Fruit fly (Drosophila melanogaster): ENCODE data around the gene CG13318.

Gene CG13318

dm6 chr3R:8808518-8808921 is 36.0 kb upstream of the CG13318 start (continued):
- TF ChIP-seq Nf-YB (GFP tag; optimal IDR thresholded peaks at IDR 0.05) (peak; percentile 72), H2.0 (GFP tag; IDR thresholded peaks at IDR 0.05) (peak; percentile 53), CG16815 (GFP tag; optimal IDR thresholded peaks at IDR 0.05) (peak; percentile 89), HLH54F (GFP tag; optimal IDR thresholded peaks at IDR 0.05) (peak; percentile 8), Max (GFP tag; optimal IDR thresholded peaks at IDR 0.05) (peak; percentile 66), br (optimal IDR thresholded peaks at IDR 0.05) (no peak), CG12219 (GFP tag; optimal IDR thresholded peaks at IDR 0.05) (peak; percentile 40), NfI (GFP tag; optimal IDR thresholded peaks at IDR 0.05) (peak; percentile 32), CG9876 (GFP tag; optimal IDR thresholded peaks at IDR 0.05) (peak; percentile 2), sna (GFP tag; IDR thresholded peaks at IDR 0.05; ENCODE audit: partially characterized antibody) (no peak), en (GFP tag; optimal IDR thresholded peaks at IDR 0.05) (peak; percentile 55), CG1647 (GFP tag; optimal IDR thresholded peaks at IDR 0.05) (no peak), crc (GFP tag; optimal IDR thresholded peaks at IDR 0.05) (peak; percentile 18), CG4820 (GFP tag; optimal IDR thresholded peaks at IDR 0.05) (peak; percentile 73), tx (GFP tag; optimal IDR thresholded peaks at IDR 0.05) (peak; percentile 9), onecut (GFP tag; IDR thresholded peaks at IDR 0.05) (peak; percentile 64), B-H2 (GFP tag; optimal IDR thresholded peaks at IDR 0.05) (no peak), Fer2 (tag; optimal IDR thresholded peaks at IDR 0.05) (no peak), CG8281 (tag; optimal IDR thresholded peaks at IDR 0.05) (peak; percentile 68), CG8944 (GFP tag; optimal IDR thresholded peaks at IDR 0.05) (peak; percentile 54), CG8290 (GFP tag; optimal IDR thresholded peaks at IDR 0.05) (peak; percentile 52), CG8290 (tag; optimal IDR thresholded peaks at IDR 0.05) (peak in 1 of 2 experiments; percentile 60), Camta (GFP tag; optimal IDR thresholded peaks at IDR 0.05) (peak; percentile 60), chif (GFP tag; optimal IDR thresholded peaks at IDR 0.05) (peak; percentile 58 to 79), zfh2 (GFP tag; optimal IDR thresholded peaks at IDR 0.05) (no peak), D19A (tag; optimal IDR thresholded peaks at IDR 0.05) (peak; percentile 98), Neu2 (GFP tag; optimal IDR thresholded peaks at IDR 0.05; ENCODE audit: borderline replicate concordance) (peak; percentile 25), Jarid2 (GFP tag; optimal IDR thresholded peaks at IDR 0.05) (no peak), CG10267 (tag; optimal IDR thresholded peaks at IDR 0.05) (peak; percentile 89), chn (GFP tag; optimal IDR thresholded peaks at IDR 0.05) (no peak), Dek (tag; optimal IDR thresholded peaks at IDR 0.05) (no peak), CG8089 (GFP tag; optimal IDR thresholded peaks at IDR 0.05) (peak; percentile 51), esg (GFP tag; conservative IDR thresholded peaks at IDR 0.05) (peak; percentile 48; the same call in 1 of the 2 replicates), Deaf1 (tag; optimal IDR thresholded peaks at IDR 0.05) (peak; percentile 11), CG4617 (GFP tag; optimal IDR thresholded peaks at IDR 0.05; ENCODE audit: borderline replicate concordance) (peak; percentile 17), CrebB (tag; optimal IDR thresholded peaks at IDR 0.05) (no peak), bowl (GFP tag; IDR thresholded peaks at IDR 0.05) (no peak), fd96Cb (tag; optimal IDR thresholded peaks at IDR 0.05) (peak; percentile 76), CG12236 (GFP tag; optimal IDR thresholded peaks at IDR 0.05) (peak; percentile 61), Lhr (GFP tag; optimal IDR thresholded peaks at IDR 0.05) (peak; percentile 44), dmrt11E (tag; optimal IDR thresholded peaks at IDR 0.05) (peak; percentile 97), ERR (GFP tag; optimal IDR thresholded peaks at IDR 0.05) (no peak), CG10565 (GFP tag; optimal IDR thresholded peaks at IDR 0.05) (no peak), CG6654 (GFP tag; optimal IDR thresholded peaks at IDR 0.05) (peak; percentile 22), CG8924 (tag; optimal IDR thresholded peaks at IDR 0.05) (peak; percentile 90), D19B (GFP tag; optimal IDR thresholded peaks at IDR 0.05) (no peak), dati (GFP tag; IDR thresholded peaks at IDR 0.05) (no peak), CG2889 (GFP tag; IDR thresholded peaks at IDR 0.05) (no peak), vfl (GFP tag; optimal IDR thresholded peaks at IDR 0.05) (peak; percentile 60), MESR4 (GFP tag; optimal IDR thresholded peaks at IDR 0.05) (no peak), YL-1 (GFP tag; optimal IDR thresholded peaks at IDR 0.05) (peak; percentile 23), CG12391 (tag; optimal IDR thresholded peaks at IDR 0.05) (peak; percentile 90)

All from whole organism, embryonic.